Worm (Caenorhabditis elegans): ENCODE measurements around the gene F58B4.2.

The F58B4.2 gene

DNA sequence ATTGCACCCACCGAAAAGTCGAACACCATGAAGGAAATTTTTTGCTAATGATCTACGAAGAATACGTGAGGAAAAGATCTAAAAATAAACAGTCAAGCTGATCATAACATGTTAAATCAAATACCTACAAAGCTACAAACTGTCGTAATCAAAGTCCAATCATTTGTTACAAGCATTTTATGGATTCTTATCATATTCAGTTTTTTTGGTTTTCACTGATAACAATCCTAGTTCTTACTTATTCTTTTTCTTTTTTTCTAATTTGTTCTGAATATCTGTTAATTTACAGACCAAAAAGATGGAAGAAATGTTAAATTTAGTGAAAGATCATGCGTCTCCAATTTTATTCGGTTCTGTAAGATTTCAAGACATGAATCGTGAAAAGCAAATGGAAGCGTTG lies 36.6 kb upstream of the F58B4.2 start, which contains the start of gene F17C11.6:
Gene F17C11.6 (plus strand): TSS at position 290 of the 400 bp plus-strand sequence.
- TF ChIP-seq fos-1 (tag; optimal IDR thresholded peaks at IDR 0.05) (no peak), nhr-23 (tag; optimal IDR thresholded peaks at IDR 0.05) (no peak), nhr-28 (tag; optimal IDR thresholded peaks at IDR 0.05) (no peak), elt-2 (tag; optimal IDR thresholded peaks at IDR 0.05) (peak; percentile 70), pqm-1 (tag; optimal IDR thresholded peaks at IDR 0.05) (peak; percentile 82)

DNA sequence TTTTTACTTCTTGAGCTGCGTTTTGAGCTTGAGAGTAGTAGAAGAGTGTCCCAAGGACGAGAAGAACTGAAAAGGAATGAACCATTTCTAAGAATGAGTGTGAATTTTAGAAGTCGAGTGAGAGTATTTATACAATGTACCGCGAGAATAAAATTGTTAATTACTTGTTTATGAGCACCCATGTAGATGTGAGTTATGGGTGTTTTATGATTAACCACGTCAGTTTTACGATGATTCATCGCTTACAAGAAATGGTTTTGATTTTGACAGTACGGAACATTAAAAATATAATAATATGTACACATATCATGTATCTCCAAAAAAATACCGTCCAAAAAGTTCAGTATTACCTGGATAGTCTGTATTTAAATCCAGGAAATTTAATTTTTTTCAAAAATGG lies 36.1 kb upstream of the F58B4.2 start, which contains the start of gene clec-221:
Gene clec-221 (minus strand): TSS at position 101 of the 400 bp plus-strand sequence.
- TF ChIP-seq fkh-2 (tag; optimal IDR thresholded peaks at IDR 0.05): no peak

DNA sequence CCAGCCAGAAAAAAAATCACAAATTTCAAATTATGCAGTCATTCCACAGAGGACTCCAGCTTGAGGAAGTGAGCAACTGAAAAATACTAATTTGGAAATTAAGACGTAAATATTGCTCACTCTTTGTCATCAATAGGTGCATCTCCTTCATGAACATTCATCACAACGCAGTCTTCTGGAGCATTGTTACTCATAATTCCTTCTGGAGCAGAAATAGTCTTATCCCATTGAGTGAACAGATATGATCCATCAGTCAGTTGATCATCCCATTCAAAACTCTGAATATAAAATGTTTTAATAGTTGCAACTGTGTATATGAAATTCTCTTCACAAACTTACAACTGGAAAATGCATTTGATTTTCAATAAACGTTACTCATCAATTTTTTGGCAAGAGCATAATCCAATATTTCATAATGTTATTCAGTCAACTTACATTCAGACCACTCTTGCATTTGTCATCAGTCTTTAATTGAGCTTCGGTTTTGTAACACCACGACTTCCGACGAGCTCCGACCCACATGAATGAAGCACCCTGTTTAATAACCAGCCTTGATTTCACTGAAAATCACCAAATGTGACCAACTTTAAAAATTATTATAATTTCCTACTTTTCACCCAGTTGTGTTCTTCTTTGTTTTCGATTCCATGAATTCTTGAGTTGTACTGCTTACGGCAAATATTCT lies 35.3 kb upstream of the F58B4.2 start:
- TF ChIP-seq nhr-43 (tag; optimal IDR thresholded peaks at IDR 0.05; ENCODE audit: poor library complexity, severe bottlenecking): peak; percentile 8
- no peak for TF ChIP-seq jun-1 (tag; optimal IDR thresholded peaks at IDR 0.05)
- no peak for TF ChIP-seq nhr-77 (tag; optimal IDR thresholded peaks at IDR 0.05)
- no peak for TF ChIP-seq fos-1 (tag; optimal IDR thresholded peaks at IDR 0.05)
- TF ChIP-seq nfya-1 (tag; optimal IDR thresholded peaks at IDR 0.05; ENCODE audit: insufficient read depth): no peak
- TF ChIP-seq nhr-12 (tag; optimal IDR thresholded peaks at IDR 0.05): no peak
- TF ChIP-seq ztf-11 (tag; optimal IDR thresholded peaks at IDR 0.05): no peak
- TF ChIP-seq ztf-4 (tag; optimal IDR thresholded peaks at IDR 0.05): peak; percentile 13
- TF ChIP-seq lin-39 (tag; optimal IDR thresholded peaks at IDR 0.05): no peak
- peak; percentile 43 for TF ChIP-seq nhr-25 (tag; optimal IDR thresholded peaks at IDR 0.05)
- no peak for TF ChIP-seq ceh-82 (tag; optimal IDR thresholded peaks at IDR 0.05)
- no peak for TF ChIP-seq egl-5 (tag; optimal IDR thresholded peaks at IDR 0.05)
- TF ChIP-seq elt-3 (tag; optimal IDR thresholded peaks at IDR 0.05): no peak
- TF ChIP-seq egl-27 (tag; optimal IDR thresholded peaks at IDR 0.05): no peak
- no peak for TF ChIP-seq unc-39 (tag; optimal IDR thresholded peaks at IDR 0.05)
- no peak for TF ChIP-seq skn-1 (tag; optimal IDR thresholded peaks at IDR 0.05)
- no peak for TF ChIP-seq nhr-67 (tag; optimal IDR thresholded peaks at IDR 0.05)
- TF ChIP-seq fkh-10 (GFP tag; optimal IDR thresholded peaks at IDR 0.05): no peak
- TF ChIP-seq ceh-16 (tag; optimal IDR thresholded peaks at IDR 0.05): no peak
- peak; percentile 16 for TF ChIP-seq pha-4 (tag; optimal IDR thresholded peaks at IDR 0.05)
- TF ChIP-seq pqm-1 (tag; optimal IDR thresholded peaks at IDR 0.05): no peak
- TF ChIP-seq lsy-12 (tag; optimal IDR thresholded peaks at IDR 0.05): peak; percentile 36
- TF ChIP-seq nhr-23 (tag; optimal IDR thresholded peaks at IDR 0.05): no peak
- no peak for TF ChIP-seq sea-2 (GFP tag; optimal IDR thresholded peaks at IDR 0.05)
- no peak for TF ChIP-seq unc-62 (GFP tag; optimal IDR thresholded peaks at IDR 0.05)
- no peak for TF ChIP-seq R02D3.7 (tag; optimal IDR thresholded peaks at IDR 0.05)
- peak; percentile 83 for TF ChIP-seq ama-1 (optimal IDR thresholded peaks at IDR 0.05)
- no peak for TF ChIP-seq aly-2 (tag; optimal IDR thresholded peaks at IDR 0.05)
- TF ChIP-seq ZK546.5 (tag; optimal IDR thresholded peaks at IDR 0.05): no peak
- no peak for TF ChIP-seq nhr-28 (tag; optimal IDR thresholded peaks at IDR 0.05)
- TF ChIP-seq mml-1 (tag; optimal IDR thresholded peaks at IDR 0.05): no peak
- no peak for TF ChIP-seq lin-15B (tag; optimal IDR thresholded peaks at IDR 0.05)
- TF ChIP-seq tbx-2 (tag; optimal IDR thresholded peaks at IDR 0.05): peak; percentile 22
- TF ChIP-seq ceh-28 (tag; optimal IDR thresholded peaks at IDR 0.05): no peak
- TF ChIP-seq elt-2 (tag; optimal IDR thresholded peaks at IDR 0.05): no peak
- no peak for TF ChIP-seq zag-1 (tag; optimal IDR thresholded peaks at IDR 0.05)
- no peak for TF ChIP-seq daf-12 (tag; optimal IDR thresholded peaks at IDR 0.05)
